Worm (Caenorhabditis elegans) whole organism, L1 larva: Measurements from ENCODE around the gene hlh-10.

Source experiments
- F16B12.6 ChIP-seq: fragments of 150-350 bp; optimal IDR thresholded peaks from 2 replicates; lab custom pipeline; 2014; ENCODE audit warnings: missing biosample characterization, missing genetic modification characterization
- Y116A8C.19 ChIP-seq: sonication (generic microtip); optimal IDR thresholded peaks from 2 replicates; lab custom pipeline; 2016; ENCODE audit warnings: missing compliant biosample characterization, missing genetic modification characterization, borderline replicate concordance
- aha-1 ChIP-seq: fragments of 150-350 bp; optimal IDR thresholded peaks from 2 replicates; lab custom pipeline; 2014; ENCODE audit warnings: missing biosample characterization, missing genetic modification characterization
- blmp-1 ChIP-seq: fragments of 150-350 bp; optimal IDR thresholded peaks from 2 replicates; lab custom pipeline; 2014; ENCODE audit warnings: missing biosample characterization, missing genetic modification characterization
- ceh-8 ChIP-seq: fragments of 200-800 bp; sonication (Bioruptor generic); optimal IDR thresholded peaks from 2 replicates; lab custom pipeline; 2018; ENCODE audit warnings: mild to moderate bottlenecking, missing genetic modification characterization, moderate library complexity, missing compliant biosample characterization
- ceh-82 ChIP-seq, 3 experiments: fragments of 150-350 bp in 1 of 3; sonication (generic microtip) in 2 of 3; optimal IDR thresholded peaks; 2 replicates each; lab custom pipeline; 2014 to 2017; ENCODE audit warnings: missing biosample characterization in 3 of 3, missing genetic modification characterization in 3 of 3
- ceh-88 ChIP-seq: fragments of 200-800 bp; sonication (Bioruptor generic); IDR thresholded peaks from 2 replicates; pipeline ENCODE4 v1.3.6; 2022; ENCODE audit warnings: missing genetic modification characterization, missing compliant biosample characterization
- dsc-1 ChIP-seq: sonication (generic microtip); optimal IDR thresholded peaks from 2 replicates; lab custom pipeline; 2016; ENCODE audit warnings: mild to moderate bottlenecking, missing genetic modification characterization, missing compliant biosample characterization
- efl-1 ChIP-seq, 4 experiments: fragments of 150-350 bp; optimal IDR thresholded peaks in 3 of 4; peaks in 1 of 4; 1 replicate in 1 of 4; 2 replicates in 3 of 4; lab custom pipeline; 2014; ENCODE audit warnings: missing biosample characterization in 2 of 4, missing genetic modification characterization in 2 of 4, missing genetic modification reagents in 2 of 4
- efl-3 ChIP-seq: fragments of 200-800 bp; sonication (Bioruptor generic); optimal IDR thresholded peaks from 2 replicates; lab custom pipeline; 2018; ENCODE audit warnings: mild to moderate bottlenecking, missing genetic modification characterization, missing compliant biosample characterization
- egl-13 ChIP-seq: sonication (generic microtip); optimal IDR thresholded peaks from 2 replicates; lab custom pipeline; 2016; ENCODE audit warnings: missing genotype, missing genetic modification reagents, missing genetic modification characterization, missing compliant biosample characterization
- elt-2 ChIP-seq: sonication (generic microtip); optimal IDR thresholded peaks from 2 replicates; lab custom pipeline; 2016; ENCODE audit warnings: missing genetic modification characterization, mild to moderate bottlenecking, inconsistent platforms, missing compliant biosample characterization, missing genetic modification reagents
- fkh-10 ChIP-seq: sonication (generic microtip); optimal IDR thresholded peaks from 2 replicates; lab custom pipeline; 2017; ENCODE audit warnings: missing biosample characterization, missing genetic modification reagents, missing genetic modification characterization
- fkh-4 ChIP-seq: sonication (generic microtip); optimal IDR thresholded peaks from 2 replicates; lab custom pipeline; 2016; ENCODE audit warnings: missing compliant biosample characterization, missing genetic modification characterization, borderline replicate concordance
- grh-1 ChIP-seq: fragments of 200-800 bp; sonication (Bioruptor generic); IDR thresholded peaks from 2 replicates; pipeline ENCODE4 v1.3.6; 2022; ENCODE audit warnings: missing genetic modification reagents, missing genetic modification characterization, missing compliant biosample characterization
- hlh-4 ChIP-seq: sonication (generic microtip); optimal IDR thresholded peaks from 2 replicates; lab custom pipeline; 2016; ENCODE audit warnings: mild to moderate bottlenecking, missing genetic modification characterization, missing compliant biosample characterization
- irx-1 ChIP-seq: sonication (generic microtip); optimal IDR thresholded peaks from 2 replicates; lab custom pipeline; 2016; ENCODE audit warnings: missing genetic modification characterization, missing compliant biosample characterization
- jun-1 ChIP-seq: fragments of 150-350 bp; optimal IDR thresholded peaks from 2 replicates; lab custom pipeline; 2014; ENCODE audit warnings: missing biosample characterization, missing genetic modification reagents, missing genetic modification characterization
- lin-13 ChIP-seq: fragments of 150-350 bp; optimal IDR thresholded peaks from 2 replicates; lab custom pipeline; 2014; ENCODE audit warnings: missing biosample characterization, missing genetic modification reagents, missing genetic modification characterization
- lin-14 ChIP-seq: fragments of 200-800 bp; sonication (Bioruptor generic); optimal IDR thresholded peaks from 2 replicates; lab custom pipeline; 2018; ENCODE audit warnings: mild to moderate bottlenecking, missing genetic modification characterization, moderate library complexity, missing compliant biosample characterization
- lin-15B ChIP-seq: fragments of 150-350 bp; sonication (generic microtip); optimal IDR thresholded peaks from 3 replicates; lab custom pipeline; 2014; ENCODE audit warnings: missing biosample characterization, missing genetic modification characterization
- lin-35 ChIP-seq, 2 experiments: fragments of 150-350 bp; optimal IDR thresholded peaks; 2 replicates each; lab custom pipeline; 2014; ENCODE audit warnings: missing biosample characterization in 2 of 2, missing genetic modification characterization in 2 of 2, missing genetic modification reagents in 2 of 2
- lin-39 ChIP-seq: fragments of 150-350 bp; optimal IDR thresholded peaks from 2 replicates; lab custom pipeline; 2014; ENCODE audit warnings: missing biosample characterization, missing genetic modification reagents, missing genetic modification characterization
- lsy-2 ChIP-seq, 2 experiments: fragments of 150-350 bp; optimal IDR thresholded peaks; 2 replicates each; lab custom pipeline; 2014; ENCODE audit warnings: missing biosample characterization in 2 of 2, missing genetic modification characterization in 2 of 2
- mab-9 ChIP-seq: fragments of 200-800 bp; sonication (Bioruptor generic); IDR thresholded peaks from 2 replicates; pipeline ENCODE4 v1.3.6; 2022; ENCODE audit warnings: missing genetic modification reagents, missing genetic modification characterization, missing compliant biosample characterization
- mef-2 ChIP-seq: fragments of 150-350 bp; optimal IDR thresholded peaks from 2 replicates; lab custom pipeline; 2014; ENCODE audit warnings: missing biosample characterization, missing genetic modification characterization
- nhr-19 ChIP-seq: fragments of 200-800 bp; sonication (Bioruptor generic); conservative IDR thresholded peaks from 2 replicates; pipeline ENCODE4 v1.3.6; 2022; ENCODE audit warnings: missing genetic modification characterization, missing compliant biosample characterization
- nhr-20 ChIP-seq: sonication (generic microtip); optimal IDR thresholded peaks from 2 replicates; lab custom pipeline; 2016; ENCODE audit warnings: mild to moderate bottlenecking, missing genetic modification characterization, missing compliant biosample characterization
- nhr-237 ChIP-seq: fragments of 150-350 bp; optimal IDR thresholded peaks from 2 replicates; lab custom pipeline; 2014; ENCODE audit warnings: missing biosample characterization, missing genetic modification characterization
- nhr-85 ChIP-seq: sonication (generic microtip); peaks from one replicate; lab custom pipeline; 2016; ENCODE audit warnings: missing genetic modification characterization, inconsistent platforms, missing compliant biosample characterization
- pag-3 ChIP-seq: sonication (generic microtip); optimal IDR thresholded peaks from 2 replicates; lab custom pipeline; 2017; ENCODE audit warnings: missing genetic modification characterization, mild to moderate bottlenecking, missing compliant biosample characterization, antibody characterized with exemption, borderline replicate concordance; ENCODE audit not compliant: insufficient read depth
- rnt-1 ChIP-seq: sonication (generic microtip); optimal IDR thresholded peaks from 2 replicates; lab custom pipeline; 2016; ENCODE audit warnings: mild to moderate bottlenecking, missing genetic modification characterization, moderate library complexity, missing compliant biosample characterization
- skn-1 ChIP-seq: fragments of 150-350 bp; optimal IDR thresholded peaks from 2 replicates; lab custom pipeline; 2014; ENCODE audit warnings: missing biosample characterization, missing genetic modification characterization
- sox-4 ChIP-seq: sonication (generic microtip); optimal IDR thresholded peaks from 2 replicates; lab custom pipeline; 2016; ENCODE audit warnings: missing genetic modification characterization, missing compliant biosample characterization
- sptf-1 ChIP-seq: fragments of 150-350 bp; optimal IDR thresholded peaks from 2 replicates; lab custom pipeline; 2014; ENCODE audit warnings: missing biosample characterization, missing genetic modification characterization
- sup-37 ChIP-seq: fragments of 200-800 bp; sonication (Bioruptor generic); optimal IDR thresholded peaks from 2 replicates; lab custom pipeline; 2018; ENCODE audit warnings: mild to moderate bottlenecking, missing genetic modification characterization, missing compliant biosample characterization
- unc-130 ChIP-seq: fragments of 150-350 bp; optimal IDR thresholded peaks from 2 replicates; lab custom pipeline; 2017; ENCODE audit warnings: missing biosample characterization, missing genetic modification characterization, inconsistent platforms
- vab-15 ChIP-seq: sonication (generic microtip); optimal IDR thresholded peaks from 2 replicates; lab custom pipeline; 2017; ENCODE audit warnings: missing genotype, mild to moderate bottlenecking, missing genetic modification characterization, missing compliant biosample characterization

hlh-10 gene

DNA sequence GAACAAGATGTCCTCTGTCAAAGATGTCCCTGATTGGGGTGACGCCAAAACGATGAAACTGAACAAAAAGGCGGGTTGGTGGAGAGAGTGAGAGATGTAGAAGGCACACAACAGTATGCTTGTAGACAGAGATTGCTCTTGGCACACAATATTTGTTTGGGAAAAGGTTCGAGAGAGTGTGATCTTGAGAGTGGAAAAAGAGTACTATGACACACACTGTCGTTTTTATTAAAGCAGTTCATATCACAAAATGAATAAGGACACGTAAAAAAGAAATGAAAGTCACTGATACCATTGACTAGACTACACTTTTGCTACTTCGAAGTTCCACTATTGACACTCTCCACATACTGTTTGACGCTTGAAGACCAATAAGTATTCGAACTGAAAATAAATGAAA is 26.5 kb downstream of the hlh-10 start:
- TF ChIP-seq blmp-1 (tag; lab: Kevin White, UChicago) (no peak), nhr-20 (tag; lab: Kevin White, UChicago) (peak; percentile 36), fkh-4 (tag; lab: Kevin White, UChicago) (no peak), ceh-8 (GFP tag; lab: Kevin White, UChicago) (no peak), Y116A8C.19 (tag; lab: Kevin White, UChicago) (no peak), unc-130 (no peak), sup-37 (GFP tag; lab: Kevin White, UChicago) (no peak), mef-2 (no peak), nhr-85 (tag; lab: Kevin White, UChicago) (no peak), grh-1 (GFP tag; lab: Robert Waterston, UW) (no peak), efl-1 (optimal IDR thresholded peaks at IDR 0.05; lab: Kevin White, UChicago) (no peak), efl-1 (GFP tag; optimal IDR thresholded peaks at IDR 0.05 in 1 of 2; lab: Kevin White, UChicago) (peak in 1 of 2 experiments; percentile 81), lin-15B (no peak), fkh-10 (GFP tag; lab: Kevin White, UChicago) (no peak), mab-9 (GFP tag; lab: Robert Waterston, UW) (no peak), skn-1 (no peak), sox-4 (no peak), lin-39 (tag; lab: Kevin White, UChicago) (no peak), aha-1 (tag; lab: Kevin White, UChicago) (no peak), lin-13 (GFP tag; lab: Kevin White, UChicago) (no peak), nhr-237 (no peak), egl-13 (tag; lab: Kevin White, UChicago) (no peak), F16B12.6 (tag; lab: Kevin White, UChicago) (no peak), irx-1 (tag; lab: Kevin White, UChicago) (no peak), lsy-2 (tag; optimal IDR thresholded peaks at IDR 0.05; lab: Kevin White, UChicago) (no peak), lin-14 (GFP tag; lab: Kevin White, UChicago) (peak; percentile 37), pag-3 (no peak), dsc-1 (tag; lab: Kevin White, UChicago) (no peak), vab-15 (tag; lab: Kevin White, UChicago) (no peak), rnt-1 (tag; lab: Kevin White, UChicago) (no peak), efl-3 (GFP tag; lab: Kevin White, UChicago) (no peak), lin-35 (GFP tag; optimal IDR thresholded peaks at IDR 0.05; lab: Kevin White, UChicago) (peak in 1 of 2 experiments; percentile 16), elt-2 (tag; lab: Kevin White, UChicago) (peak; percentile 72), ceh-88 (GFP tag; lab: Robert Waterston, UW) (no peak), ceh-82 (tag; optimal IDR thresholded peaks at IDR 0.05; lab: Kevin White, UChicago) (no peak), sptf-1 (no peak), hlh-4 (no peak), nhr-19 (GFP tag; lab: Robert Waterston, UW) (no peak)

DNA sequence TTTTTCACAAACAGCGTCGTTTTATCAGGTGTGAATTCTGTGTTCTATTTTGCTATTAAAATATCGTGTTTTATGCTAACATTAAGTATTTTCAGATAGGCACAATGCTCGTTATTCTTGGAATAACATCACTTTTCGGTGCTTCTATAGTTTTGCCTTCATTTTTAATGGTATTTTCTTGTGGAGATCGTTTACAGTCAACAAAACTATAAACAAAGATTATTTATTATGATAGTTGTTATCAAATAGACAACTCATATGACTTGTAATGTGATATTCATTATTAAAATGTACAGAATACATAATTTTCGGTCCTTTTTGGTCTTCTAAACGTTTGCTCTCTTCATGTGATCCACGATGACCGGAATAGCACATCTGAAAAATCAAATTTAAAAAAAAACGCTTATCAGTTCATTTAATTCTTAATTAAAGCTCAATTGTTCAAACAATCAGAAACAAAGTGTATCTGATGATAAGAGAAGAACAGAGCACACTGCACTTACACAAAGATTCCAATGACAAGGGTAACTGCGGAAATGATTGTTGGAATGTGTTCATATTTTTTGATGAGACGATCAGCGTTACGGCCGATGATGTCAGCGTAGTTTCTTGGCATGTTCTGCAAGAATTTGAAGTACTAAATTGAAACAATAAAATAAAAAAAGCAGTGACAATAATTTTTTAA is 27.9 kb downstream of the hlh-10 start, which contains the start of gene F07C3.9:
F07C3.9 (minus strand) TSS at position 635 of the 685 bp plus-strand sequence.
- TF ChIP-seq efl-1 (optimal IDR thresholded peaks at IDR 0.05; lab: Kevin White, UChicago), result no peak
- TF ChIP-seq efl-1 (GFP tag; optimal IDR thresholded peaks at IDR 0.05 in 1 of 2; lab: Kevin White, UChicago), result peak in 1 of 2 experiments; percentile 23
- no peak for TF ChIP-seq jun-1 (tag; lab: Kevin White, UChicago)
- TF ChIP-seq elt-2 (tag; lab: Kevin White, UChicago), result peak; percentile 77
- no peak for TF ChIP-seq lin-13 (GFP tag; lab: Kevin White, UChicago)
- TF ChIP-seq sup-37 (GFP tag; lab: Kevin White, UChicago), result no peak
- TF ChIP-seq, all 84 proteins: peak for 2
